Fruit fly (Drosophila melanogaster): ENCODE data around the gene CG6664.
A peak's percentile ranks its signal among the peaks of the same experiment; 100 is the strongest.

- no peak for TF ChIP-seq EcR (GFP tag; optimal IDR thresholded peaks at IDR 0.05)
- no peak for TF ChIP-seq Pif1A (GFP tag; optimal IDR thresholded peaks at IDR 0.05)
- TF ChIP-seq CG32121 (GFP tag; IDR thresholded peaks at IDR 0.05) = 0 out of 2 replicates have a peak, but pooled peaks have one; percentile 10
- TF ChIP-seq CG13204 (GFP tag; optimal IDR thresholded peaks at IDR 0.05) = peak; percentile 61
- no peak for TF ChIP-seq Snoo (tag; optimal IDR thresholded peaks at IDR 0.05)
- no peak for TF ChIP-seq fd96Ca (GFP tag; IDR thresholded peaks at IDR 0.05)
- TF ChIP-seq CG4496 (GFP tag; IDR thresholded peaks at IDR 0.05) = peak; percentile 31; the same call in 1 of the 3 replicates
- no peak for TF ChIP-seq CG15710 (tag; optimal IDR thresholded peaks at IDR 0.05)
- TF ChIP-seq CG12605 (GFP tag; IDR thresholded peaks at IDR 0.05) = no peak
- TF ChIP-seq CG17806 (tag; optimal IDR thresholded peaks at IDR 0.05) = no peak
Observed at dm6 chr3L:17011351-17012016, 4.5 kb downstream of the CG6664 start.

Data from whole organism, pupa.